Worm (Caenorhabditis elegans) whole organism, L4 larva: Measurements from ENCODE around the gene fbxc-39.
"Not testable (repeated sequence)": the region's sequence is repeated elsewhere in the genome, so short reads cannot be mapped to it uniquely, and the experiment has no call there.

Experiments
- D1046.2 ChIP-seq: fragments of 200-800 bp; sonication (Bioruptor generic); IDR thresholded peaks from 2 replicates; pipeline ENCODE4 v1.3.6; 2022; ENCODE audit warnings: missing genetic modification characterization, missing compliant biosample characterization
- F10B5.3 ChIP-seq: sonication (generic microtip); optimal IDR thresholded peaks from 2 replicates; lab custom pipeline; 2016; ENCODE audit warnings: mild to moderate bottlenecking, missing genetic modification characterization, missing compliant biosample characterization
- F26F4.8 ChIP-seq: fragments of 200-800 bp; sonication (Bioruptor generic); conservative IDR thresholded peaks from 2 replicates; pipeline ENCODE4 v1.3.6; 2022; ENCODE audit warnings: missing genetic modification characterization, missing compliant biosample characterization
- R02D3.7 ChIP-seq: fragments of 150-350 bp; sonication (generic microtip); optimal IDR thresholded peaks from 3 replicates; lab custom pipeline; 2014; ENCODE audit warnings: missing biosample characterization, missing genetic modification characterization
- Y48G9A.11 ChIP-seq: fragments of 200-800 bp; sonication (Bioruptor generic); IDR thresholded peaks from 2 replicates; pipeline ENCODE4 v1.3.6; 2022; ENCODE audit warnings: missing genetic modification reagents, missing genetic modification characterization, missing compliant biosample characterization
- Y5F2A.4 ChIP-seq: fragments of 200-800 bp; sonication (Bioruptor generic); optimal IDR thresholded peaks from 2 replicates; lab custom pipeline; 2018; ENCODE audit warnings: mild to moderate bottlenecking, missing genetic modification characterization, missing compliant biosample characterization
- ZK337.2 ChIP-seq: fragments of 200-800 bp; sonication (Bioruptor generic); IDR thresholded peaks from 2 replicates; pipeline ENCODE4 v1.3.6; 2022; ENCODE audit warnings: missing genetic modification reagents, missing genetic modification characterization, missing compliant biosample characterization
- arid-1 ChIP-seq: fragments of 200-800 bp; sonication (Bioruptor generic); conservative IDR thresholded peaks from 2 replicates; pipeline ENCODE4 v1.3.6; 2022; ENCODE audit warnings: missing genetic modification reagents, missing genetic modification characterization, missing compliant biosample characterization
- ceh-32 ChIP-seq: sonication (generic microtip); optimal IDR thresholded peaks from 2 replicates; lab custom pipeline; 2016; ENCODE audit warnings: mild to moderate bottlenecking, missing genetic modification characterization, missing compliant biosample characterization; ENCODE audit not compliant: poor library complexity
- ctbp-1 ChIP-seq: fragments of 200-800 bp; sonication (Bioruptor generic); IDR thresholded peaks from 2 replicates; pipeline ENCODE4 v1.3.6; 2022; ENCODE audit warnings: missing genetic modification reagents, missing genetic modification characterization, missing compliant biosample characterization
- dmd-6 ChIP-seq: fragments of 200-800 bp; sonication (Bioruptor generic); IDR thresholded peaks from 2 replicates; pipeline ENCODE4 v1.3.6; 2022; ENCODE audit warnings: missing genetic modification reagents, missing genetic modification characterization, missing compliant biosample characterization
- dmd-8 ChIP-seq: fragments of 200-800 bp; sonication (Bioruptor generic); IDR thresholded peaks from 2 replicates; pipeline ENCODE4 v1.3.6; 2022; ENCODE audit warnings: missing genetic modification characterization, missing compliant biosample characterization
- dve-1 ChIP-seq: sonication (generic microtip); optimal IDR thresholded peaks from 2 replicates; lab custom pipeline; 2017; ENCODE audit warnings: antibody characterized with exemption, mild to moderate bottlenecking, missing genetic modification characterization, missing compliant biosample characterization; ENCODE audit not compliant: insufficient read depth
- egl-43 ChIP-seq: fragments of 200-800 bp; sonication (Bioruptor generic); IDR thresholded peaks from 2 replicates; pipeline ENCODE4 v1.3.6; 2022; ENCODE audit warnings: missing genetic modification reagents, missing genetic modification characterization, missing compliant biosample characterization
- fkh-10 ChIP-seq: fragments of 150-350 bp; optimal IDR thresholded peaks from 2 replicates; lab custom pipeline; 2014; ENCODE audit warnings: missing biosample characterization, missing genetic modification reagents, missing genetic modification characterization
- lim-7 ChIP-seq: fragments of 200-800 bp; sonication (Bioruptor generic); IDR thresholded peaks from 2 replicates; pipeline ENCODE4 v1.3.6; 2022; ENCODE audit warnings: missing genetic modification characterization, missing compliant biosample characterization
- lin-1 ChIP-seq: fragments of 200-800 bp; sonication (Bioruptor generic); IDR thresholded peaks from 2 replicates; pipeline ENCODE4 v1.3.6; 2022; ENCODE audit warnings: missing genetic modification reagents, missing genetic modification characterization, missing compliant biosample characterization
- lin-13 ChIP-seq: fragments of 150-350 bp; optimal IDR thresholded peaks from 2 replicates; lab custom pipeline; 2014; ENCODE audit warnings: missing biosample characterization, missing genetic modification reagents, missing genetic modification characterization
- lir-3 ChIP-seq: sonication (generic microtip); optimal IDR thresholded peaks from 2 replicates; lab custom pipeline; 2016; ENCODE audit warnings: mild to moderate bottlenecking, missing genetic modification characterization, missing compliant biosample characterization
- madf-5 ChIP-seq, 2 experiments: fragments of 200-800 bp; sonication (Bioruptor generic); IDR thresholded peaks; 2 replicates each; pipeline ENCODE4 v1.3.6; 2022; ENCODE audit warnings: missing compliant biosample characterization in 2 of 2, missing genetic modification characterization in 2 of 2
- madf-9 ChIP-seq: fragments of 200-800 bp; sonication (Bioruptor generic); conservative IDR thresholded peaks from 2 replicates; pipeline ENCODE4 v1.3.6; 2022; ENCODE audit warnings: missing genetic modification reagents, missing genetic modification characterization, missing compliant biosample characterization
- mdl-1 ChIP-seq, 2 experiments: fragments of 150-350 bp in 1 of 2; sonication (generic microtip) in 1 of 2; optimal IDR thresholded peaks; 2 replicates each; lab custom pipeline; 2014 to 2017; ENCODE audit warnings: missing biosample characterization in 2 of 2, missing genetic modification characterization in 2 of 2
- nhr-28 ChIP-seq: fragments of 150-350 bp; optimal IDR thresholded peaks from 2 replicates; lab custom pipeline; 2014; ENCODE audit warnings: missing biosample characterization, missing genetic modification characterization
- nhr-41 ChIP-seq: fragments of 200-800 bp; sonication (Bioruptor generic); IDR thresholded peaks from 2 replicates; pipeline ENCODE4 v1.3.6; 2022; ENCODE audit warnings: missing genetic modification reagents, missing genetic modification characterization, missing compliant biosample characterization
- snpc-1.2 ChIP-seq: fragments of 200-800 bp; sonication (Bioruptor generic); IDR thresholded peaks from 2 replicates; pipeline ENCODE4 v1.3.6; 2022; ENCODE audit warnings: missing genetic modification reagents, missing genetic modification characterization, missing compliant biosample characterization
- spr-3 ChIP-seq: fragments of 200-800 bp; sonication (Bioruptor generic); optimal IDR thresholded peaks from 2 replicates; lab custom pipeline; 2018; ENCODE audit warnings: mild to moderate bottlenecking, missing genetic modification characterization, missing compliant biosample characterization
- tag-97 ChIP-seq: fragments of 200-800 bp; sonication (Bioruptor generic); IDR thresholded peaks from 2 replicates; pipeline ENCODE4 v1.3.6; 2022; ENCODE audit warnings: missing genetic modification characterization, missing compliant biosample characterization
- tra-1 ChIP-seq: fragments of 200-800 bp; sonication (Bioruptor generic); IDR thresholded peaks from 2 replicates; pipeline ENCODE4 v1.3.6; 2022; ENCODE audit warnings: missing genetic modification reagents, missing genetic modification characterization, missing compliant biosample characterization
- unc-130 ChIP-seq: sonication (generic microtip); optimal IDR thresholded peaks from 2 replicates; lab custom pipeline; 2016; ENCODE audit warnings: missing genetic modification reagents, missing genetic modification characterization, missing compliant biosample characterization
- vab-7 ChIP-seq: fragments of 200-800 bp; sonication (Bioruptor generic); IDR thresholded peaks from 2 replicates; pipeline ENCODE4 v1.3.6; 2022; ENCODE audit warnings: missing genetic modification reagents, missing genetic modification characterization, missing compliant biosample characterization
- zfp-2 ChIP-seq: sonication (generic microtip); optimal IDR thresholded peaks from 2 replicates; lab custom pipeline; 2016; ENCODE audit warnings: mild to moderate bottlenecking, missing genetic modification characterization, missing compliant biosample characterization
- zip-2 ChIP-seq: fragments of 150-350 bp; optimal IDR thresholded peaks from 2 replicates; lab custom pipeline; 2014; ENCODE audit warnings: missing biosample characterization, missing genetic modification characterization

Gene fbxc-39

DNA sequence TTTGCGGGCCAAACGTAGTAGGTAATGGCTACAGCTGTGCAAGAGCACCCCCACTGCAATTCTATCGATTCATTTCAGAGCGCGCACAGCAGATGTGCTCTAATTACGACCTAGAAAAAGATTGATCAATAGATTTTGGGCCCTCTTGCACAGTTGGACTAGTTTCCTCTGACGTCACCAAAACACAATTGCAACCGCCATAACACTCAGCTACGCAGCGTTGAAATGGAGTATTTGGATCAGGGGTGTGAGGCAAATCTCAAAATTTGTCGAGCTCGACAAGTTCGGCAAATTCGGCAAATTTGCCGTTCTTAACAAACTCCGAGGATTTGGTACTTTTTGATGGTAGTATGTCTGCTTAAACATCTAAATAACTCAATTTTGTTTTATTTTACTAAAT is 21.6 kb upstream of the fbxc-39 start, which contains the start of gene fbxc-18:
fbxc-18 (minus strand) TSS at position 101 of the 400 bp plus-strand sequence.
- not testable (repeated sequence) for TF ChIP-seq spr-3; unc-130 (GFP tag; lab: Kevin White, UChicago); zfp-2 (tag; lab: Kevin White, UChicago)

DNA sequence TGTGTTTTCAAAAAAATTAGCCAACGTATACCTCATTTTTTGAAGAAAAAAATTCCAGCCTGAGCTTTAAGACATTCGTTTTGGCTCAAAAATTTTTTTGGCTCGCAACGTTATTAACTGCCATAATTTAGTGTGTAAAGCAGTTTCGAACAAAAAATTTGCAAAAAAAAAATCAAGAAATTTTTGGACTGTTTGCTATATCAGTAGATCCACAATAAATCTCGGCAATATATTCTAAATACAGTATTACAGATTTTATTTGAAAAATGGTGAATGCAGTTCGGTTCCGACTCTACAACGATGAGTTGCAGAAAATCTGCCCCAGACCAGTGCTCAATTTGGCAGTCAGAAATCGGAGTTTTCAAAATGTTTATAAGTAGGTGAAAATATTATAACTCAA is 20.4 kb upstream of the fbxc-39 start, which contains the start of gene C32B5.6:
C32B5.6 (plus strand) TSS at position 301 of the 400 bp plus-strand sequence.
- not testable (repeated sequence) for TF ChIP-seq lin-13 (GFP tag; lab: Kevin White, UChicago); tag-97 (GFP tag; lab: Robert Waterston, UW); fkh-10 (GFP tag; lab: Kevin White, UChicago)
- TF ChIP-seq, all 104 proteins: peak for 0; not testable (repeated sequence) for 104

DNA sequence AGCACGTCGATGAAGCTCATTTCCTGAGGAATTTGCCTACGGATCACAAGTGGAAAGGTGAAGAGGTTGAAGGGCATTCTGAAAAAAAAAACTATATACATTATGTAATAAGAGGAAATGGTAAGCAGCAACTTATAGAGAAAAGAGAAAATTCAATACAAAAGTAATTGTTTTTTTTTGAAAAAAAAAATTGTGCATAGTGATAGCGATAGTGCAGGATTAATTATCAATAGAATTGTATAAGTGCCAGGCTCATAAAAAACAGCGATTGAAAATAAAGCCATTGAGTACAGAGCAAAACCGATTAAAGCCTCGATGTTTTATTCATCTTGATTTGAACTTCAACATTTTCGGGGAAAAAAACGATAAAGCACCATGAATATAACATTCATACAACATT is 15.7 kb upstream of the fbxc-39 start, which contains the start of gene C32B5.15:
C32B5.15 (minus strand) TSS at position 101 of the 400 bp plus-strand sequence.
- no peak for TF ChIP-seq ceh-32 (tag; lab: Kevin White, UChicago)
- TF ChIP-seq lir-3 (tag; lab: Kevin White, UChicago): no peak
- TF ChIP-seq Y5F2A.4: no peak
- TF ChIP-seq arid-1 (GFP tag; lab: Robert Waterston, UW): no peak
- no peak for TF ChIP-seq mdl-1 (tag; optimal IDR thresholded peaks at IDR 0.05; lab: Kevin White, UChicago)
- TF ChIP-seq dve-1 (tag; lab: Kevin White, UChicago): no peak

DNA sequence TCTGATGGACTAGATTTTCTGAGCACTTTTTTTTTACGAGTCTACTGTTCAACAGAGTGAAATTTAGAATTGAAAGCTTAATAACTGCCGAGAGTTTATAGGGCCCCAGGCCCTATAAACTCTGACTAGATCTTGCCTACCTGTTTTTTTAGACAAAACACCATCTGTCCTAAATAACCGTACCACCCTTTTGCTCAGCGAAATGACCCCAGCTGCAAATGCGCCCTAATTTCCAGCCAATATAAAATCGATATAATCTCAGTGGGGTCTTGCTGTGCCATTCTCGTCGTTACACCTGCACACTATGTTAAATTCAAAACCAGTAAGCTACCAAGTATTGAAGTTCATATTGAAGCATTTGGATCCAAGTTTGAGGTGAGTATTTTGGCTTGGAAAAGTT is 14.5 kb upstream of the fbxc-39 start, which contains the start of gene fbxc-14:
fbxc-14 (plus strand) TSS at position 301 of the 400 bp plus-strand sequence.
- no peak for TF ChIP-seq egl-43 (GFP tag; lab: Robert Waterston, UW)
- no peak for TF ChIP-seq F10B5.3 (tag; lab: Kevin White, UChicago)
- no peak for TF ChIP-seq R02D3.7
- no peak for TF ChIP-seq zip-2 (tag; lab: Kevin White, UChicago)
- no peak for TF ChIP-seq zfp-2 (tag; lab: Kevin White, UChicago)
- no peak for TF ChIP-seq nhr-28
- no peak for TF ChIP-seq dmd-6 (GFP tag; lab: Robert Waterston, UW)

DNA sequence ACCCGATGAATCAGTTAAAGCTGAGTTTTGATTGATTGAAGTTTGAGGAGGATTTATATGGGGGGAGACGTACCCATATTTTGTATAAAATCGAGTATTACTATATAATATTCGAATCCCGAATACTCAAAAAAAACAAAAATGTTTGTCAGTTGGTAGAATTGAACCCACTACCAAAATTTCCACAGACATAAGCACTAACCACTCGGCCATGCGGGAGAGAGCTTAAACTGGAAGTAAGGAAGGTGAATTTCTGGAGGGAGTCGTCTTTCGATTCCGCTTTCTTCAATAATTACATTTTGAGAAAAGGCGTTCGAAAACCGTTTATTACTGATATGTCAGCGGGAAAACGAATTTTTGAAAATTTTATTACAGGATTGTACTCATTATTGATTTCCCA is 11.4 kb upstream of the fbxc-39 start:
- TF ChIP-seq Y48G9A.11 (GFP tag; lab: Robert Waterston, UW) (0 out of 2 replicates have a peak, but pooled peaks have one; percentile 31), dmd-6 (GFP tag; lab: Robert Waterston, UW) (peak; percentile 39), ctbp-1 (peak; percentile 69), ZK337.2 (GFP tag; lab: Robert Waterston, UW) (0 out of 2 replicates have a peak, but pooled peaks have one; percentile 51), egl-43 (GFP tag; lab: Robert Waterston, UW) (peak; percentile 74; the same call in 1 of the 2 replicates), vab-7 (peak; percentile 68), D1046.2 (peak; percentile 80), dmd-8 (peak; percentile 66; the same call in 1 of the 2 replicates), tra-1 (0 out of 2 replicates have a peak, but pooled peaks have one; percentile 18), madf-5 (GFP tag; IDR thresholded peaks at IDR 0.05; lab: Robert Waterston, UW) (0 out of 4 replicates have a peak, but pooled peaks of 1 of the 2 experiments have one; percentile 68), snpc-1.2 (peak; percentile 64), lin-1 (peak; percentile 75; the same call in 1 of the 2 replicates), madf-9 (GFP tag; lab: Robert Waterston, UW) (0 out of 2 replicates have a peak, but pooled peaks have one; percentile 22), lim-7 (GFP tag; lab: Robert Waterston, UW) (peak; percentile 78), F26F4.8 (GFP tag; lab: Robert Waterston, UW) (peak; percentile 68; the same call in 1 of the 2 replicates), nhr-41 (GFP tag; lab: Robert Waterston, UW) (0 out of 2 replicates have a peak, but pooled peaks have one; percentile 29)
